Worm (Caenorhabditis elegans) whole organism, L2 larva: ENCODE data around the gene F21D5.9.

Experiments used
- fos-1 ChIP-seq: fragments of 150-350 bp; optimal IDR thresholded peaks from 2 replicates; lab custom pipeline; 2014; ENCODE audit warnings: missing biosample characterization, missing genetic modification characterization
- lin-13 ChIP-seq: fragments of 150-350 bp; optimal IDR thresholded peaks from 2 replicates; lab custom pipeline; 2014; ENCODE audit warnings: missing biosample characterization, missing genetic modification reagents, missing genetic modification characterization
- mab-5 ChIP-seq: fragments of 150-350 bp; optimal IDR thresholded peaks from 2 replicates; lab custom pipeline; 2014; ENCODE audit warnings: missing biosample characterization, missing genetic modification characterization
- nhr-21 ChIP-seq: fragments of 150-350 bp; optimal IDR thresholded peaks from 2 replicates; lab custom pipeline; 2014; ENCODE audit warnings: missing biosample characterization, missing genetic modification characterization
- nhr-237 ChIP-seq: fragments of 150-350 bp; optimal IDR thresholded peaks from 2 replicates; lab custom pipeline; 2014; ENCODE audit warnings: missing biosample characterization, missing genetic modification characterization
- ztf-11 ChIP-seq: sonication (generic microtip); optimal IDR thresholded peaks from 2 replicates; lab custom pipeline; 2017; ENCODE audit warnings: missing biosample characterization, missing genetic modification characterization

ce11 chrIV:8724907-8725306, 1.1 kb downstream of the F21D5.9 start:
- TF ChIP-seq ztf-11 (tag; lab: Kevin White, UChicago) (no peak), nhr-21 (no peak), mab-5 (tag; lab: Kevin White, UChicago) (no peak), fos-1 (tag; lab: Kevin White, UChicago) (no peak), lin-13 (GFP tag; lab: Kevin White, UChicago) (no peak), nhr-237 (no peak)
